Worm (Caenorhabditis elegans): ENCODE measurements around the gene gbf-1.
A peak's percentile ranks its signal among the peaks of the same experiment; 100 is the strongest.
"Not testable (repeated sequence)": the region's sequence is repeated elsewhere in the genome, so short reads cannot be mapped to it uniquely, and the experiment has no call there.

Gene gbf-1

ce11 chrIII:11806695-11807094, 33.2 kb upstream of the gbf-1 start, which contains the start of gene C18D11.7:
TSS of gene C18D11.7 (minus strand) at chrIII:11806795.
- TF ChIP-seq gmeb-1 (tag; optimal IDR thresholded peaks at IDR 0.05) (no peak), nhr-21 (tag; optimal IDR thresholded peaks at IDR 0.05) (no peak), ama-1 (optimal IDR thresholded peaks at IDR 0.05) (no peak), unc-39 (tag; optimal IDR thresholded peaks at IDR 0.05) (no peak), sma-9 (GFP tag; optimal IDR thresholded peaks at IDR 0.05) (no peak), sma-9 (tag; optimal IDR thresholded peaks at IDR 0.05) (no peak), ztf-1 (GFP tag; conservative IDR thresholded peaks at IDR 0.05) (no peak), nhr-25 (tag; optimal IDR thresholded peaks at IDR 0.05) (no peak), sma-3 (GFP tag; optimal IDR thresholded peaks at IDR 0.05) (no peak), zag-1 (tag; optimal IDR thresholded peaks at IDR 0.05) (no peak), blmp-1 (tag; optimal IDR thresholded peaks at IDR 0.05; ENCODE audit: insufficient read depth) (no peak)

- TF ChIP-seq crh-2 (tag; optimal IDR thresholded peaks at IDR 0.05) (no peak), nhr-129 (tag; optimal IDR thresholded peaks at IDR 0.05) (no peak), sem-4 (tag; optimal IDR thresholded peaks at IDR 0.05) (no peak), egl-27 (tag; optimal IDR thresholded peaks at IDR 0.05) (no peak), blmp-1 (tag; optimal IDR thresholded peaks at IDR 0.05; ENCODE audit: insufficient read depth) (no peak), ztf-4 (tag; optimal IDR thresholded peaks at IDR 0.05) (no peak), sma-3 (GFP tag; optimal IDR thresholded peaks at IDR 0.05) (no peak), fos-1 (tag; optimal IDR thresholded peaks at IDR 0.05) (no peak), mbf-1 (tag; optimal IDR thresholded peaks at IDR 0.05) (no peak), ceh-16 (tag; optimal IDR thresholded peaks at IDR 0.05) (no peak), alr-1 (tag; optimal IDR thresholded peaks at IDR 0.05) (no peak), snpc-4 (tag; optimal IDR thresholded peaks at IDR 0.05) (no peak), dmd-4 (tag; optimal IDR thresholded peaks at IDR 0.05) (no peak), nhr-25 (tag; optimal IDR thresholded peaks at IDR 0.05) (no peak), C34F6.9 (tag; optimal IDR thresholded peaks at IDR 0.05) (no peak), skn-1 (tag; optimal IDR thresholded peaks at IDR 0.05) (no peak), sma-9 (GFP tag; optimal IDR thresholded peaks at IDR 0.05) (no peak), sma-9 (tag; optimal IDR thresholded peaks at IDR 0.05) (no peak), unc-55 (GFP tag; optimal IDR thresholded peaks at IDR 0.05) (no peak), nhr-6 (tag; optimal IDR thresholded peaks at IDR 0.05) (no peak)
Observed at ce11 chrIII:11795448-11795847, 22.0 kb upstream of the gbf-1 start, which contains the start of gene twk-39. TSS of gene twk-39 (plus strand) at chrIII:11795748.

ce11 chrIII:11794389-11794788, 20.9 kb upstream of the gbf-1 start:
- no peak for TF ChIP-seq ceh-82 (tag; optimal IDR thresholded peaks at IDR 0.05)
- peak; percentile 30 for TF ChIP-seq sem-4 (tag; optimal IDR thresholded peaks at IDR 0.05)
- TF ChIP-seq blmp-1 (tag; optimal IDR thresholded peaks at IDR 0.05; ENCODE audit: insufficient read depth), result no peak
- no peak for TF ChIP-seq skn-1 (tag; optimal IDR thresholded peaks at IDR 0.05)
- no peak for TF ChIP-seq nhr-11 (tag; optimal IDR thresholded peaks at IDR 0.05)
- no peak for TF ChIP-seq C34F6.9 (tag; optimal IDR thresholded peaks at IDR 0.05)

ce11 chrIII:11792295-11793256, 19.1 kb upstream of the gbf-1 start, which contains the start of gene C24H11.2:
TSS of gene C24H11.2 (minus strand) at chrIII:11792345.
- TF ChIP-seq sem-4 (tag; optimal IDR thresholded peaks at IDR 0.05), result peak; percentile 54
- TF ChIP-seq nhr-25 (tag; optimal IDR thresholded peaks at IDR 0.05), result peak; percentile 41
- TF ChIP-seq snpc-4 (tag; optimal IDR thresholded peaks at IDR 0.05), result peak; percentile 77
- peak; percentile 49 for TF ChIP-seq lin-11 (tag; optimal IDR thresholded peaks at IDR 0.05)
- TF ChIP-seq unc-55 (GFP tag; optimal IDR thresholded peaks at IDR 0.05), result peak; percentile 50
- TF ChIP-seq nhr-129 (tag; optimal IDR thresholded peaks at IDR 0.05), result peak; percentile 59
- peak; percentile 39 for TF ChIP-seq mab-5 (tag; optimal IDR thresholded peaks at IDR 0.05)
- peak; percentile 26 for TF ChIP-seq egl-27 (tag; optimal IDR thresholded peaks at IDR 0.05)
- TF ChIP-seq ztf-4 (tag; optimal IDR thresholded peaks at IDR 0.05), result peak; percentile 8
- TF ChIP-seq C34F6.9 (tag; optimal IDR thresholded peaks at IDR 0.05), result peak; percentile 46
- TF ChIP-seq sma-9 (GFP tag; optimal IDR thresholded peaks at IDR 0.05), result peak; percentile 48
- TF ChIP-seq sma-9 (tag; optimal IDR thresholded peaks at IDR 0.05), result not testable (repeated sequence)
- peak; percentile 65 for TF ChIP-seq F13H6.1 (tag; optimal IDR thresholded peaks at IDR 0.05)
- TF ChIP-seq fos-1 (tag; optimal IDR thresholded peaks at IDR 0.05), result peak; percentile 47
- TF ChIP-seq crh-2 (tag; optimal IDR thresholded peaks at IDR 0.05), result peak; percentile 53
- TF ChIP-seq gmeb-1 (tag; optimal IDR thresholded peaks at IDR 0.05), result peak; percentile 72
- peak in 1 of 2 experiments; percentile 31 for TF ChIP-seq lsy-2 (tag; optimal IDR thresholded peaks at IDR 0.05)
- peak; percentile 51 for TF ChIP-seq sma-3 (GFP tag; optimal IDR thresholded peaks at IDR 0.05)
